Worm (Caenorhabditis elegans) whole organism, young adult: Measurements from ENCODE around the gene lips-15.

ENCODE experiments used
- B0019.2 ChIP-seq: fragments of 200-800 bp; sonication (Bioruptor generic); conservative IDR thresholded peaks from 2 replicates; pipeline ENCODE4 v1.3.6; 2022; ENCODE audit warnings: missing genetic modification reagents, missing genetic modification characterization, missing compliant biosample characterization
- F23B12.7 ChIP-seq: sonication (generic microtip); optimal IDR thresholded peaks from 2 replicates; lab custom pipeline; 2017; ENCODE audit warnings: missing genetic modification characterization, mild to moderate bottlenecking, missing compliant biosample characterization, antibody characterized with exemption, moderate library complexity; ENCODE audit not compliant: insufficient read depth
- F33H1.4 ChIP-seq: fragments of 200-800 bp; sonication (Bioruptor generic); IDR thresholded peaks from 2 replicates; pipeline ENCODE4 v1.3.6; 2022; ENCODE audit warnings: missing genetic modification reagents, missing genetic modification characterization, missing compliant biosample characterization
- F37B4.10 ChIP-seq: fragments of 200-800 bp; sonication (Bioruptor generic); IDR thresholded peaks from 2 replicates; pipeline ENCODE4 v1.3.6; 2022; ENCODE audit warnings: missing genetic modification characterization, missing compliant biosample characterization
- ama-1 ChIP-seq, 3 experiments: fragments of 150-350 bp in 1 of 3; sonication (generic microtip) in 2 of 3; optimal IDR thresholded peaks; 2 replicates each; lab custom pipeline; 2014 to 2018; ENCODE audit warnings: missing biosample characterization in 2 of 3, missing genetic modification characterization in 2 of 3, missing genetic modification reagents in 2 of 3
- athp-1 ChIP-seq: sonication (generic microtip); optimal IDR thresholded peaks from 2 replicates; lab custom pipeline; 2017; ENCODE audit warnings: mild to moderate bottlenecking, missing genetic modification characterization, missing compliant biosample characterization
- chd-7 ChIP-seq: sonication (generic microtip); optimal IDR thresholded peaks from 2 replicates; lab custom pipeline; 2016; ENCODE audit warnings: mild to moderate bottlenecking, missing genetic modification characterization, moderate library complexity, missing compliant biosample characterization
- dpff-1 ChIP-seq: sonication (generic microtip); optimal IDR thresholded peaks from 2 replicates; lab custom pipeline; 2017; ENCODE audit warnings: mild to moderate bottlenecking, missing genetic modification characterization, missing compliant biosample characterization
- gei-17 ChIP-seq: fragments of 200-800 bp; sonication (Bioruptor generic); optimal IDR thresholded peaks from 2 replicates; lab custom pipeline; 2018; ENCODE audit warnings: mild to moderate bottlenecking, missing genetic modification characterization, missing compliant biosample characterization
- him-1 ChIP-seq: sonication (generic microtip); optimal IDR thresholded peaks from 2 replicates; lab custom pipeline; 2016; ENCODE audit warnings: missing genotype, missing genetic modification reagents, missing genetic modification characterization, missing compliant biosample characterization
- hmg-1.2 ChIP-seq: fragments of 200-800 bp; sonication (Bioruptor generic); IDR thresholded peaks from 2 replicates; pipeline ENCODE4 v1.3.6; 2022; ENCODE audit warnings: missing genetic modification reagents, missing genetic modification characterization, missing compliant biosample characterization
- rec-8 ChIP-seq, 2 experiments: sonication (generic microtip); optimal IDR thresholded peaks; 2 replicates each; lab custom pipeline; 2016; ENCODE audit warnings: mild to moderate bottlenecking in 2 of 2, missing genetic modification characterization in 2 of 2, missing genetic modification reagents in 2 of 2, missing genotype in 2 of 2, missing biosample characterization in 1 of 2, missing compliant biosample characterization in 1 of 2, moderate library complexity in 1 of 2
- snpc-4 ChIP-seq, 5 experiments: fragments of 150-350 bp in 1 of 5; sonication (generic microtip) in 4 of 5; optimal IDR thresholded peaks; 2 replicates each; lab custom pipeline; 2014 to 2018; ENCODE audit warnings: missing genetic modification characterization in 5 of 5, missing biosample characterization in 3 of 5, antibody characterized with exemption in 2 of 5, mild to moderate bottlenecking in 2 of 5, missing compliant biosample characterization in 2 of 5, missing genotype in 2 of 5, moderate library complexity in 2 of 5, missing genetic modification reagents in 1 of 5
- unc-62 ChIP-seq: fragments of 150-350 bp; optimal IDR thresholded peaks from 2 replicates; lab custom pipeline; 2014; ENCODE audit warnings: missing biosample characterization, missing genetic modification reagents, missing genetic modification characterization

DNA sequence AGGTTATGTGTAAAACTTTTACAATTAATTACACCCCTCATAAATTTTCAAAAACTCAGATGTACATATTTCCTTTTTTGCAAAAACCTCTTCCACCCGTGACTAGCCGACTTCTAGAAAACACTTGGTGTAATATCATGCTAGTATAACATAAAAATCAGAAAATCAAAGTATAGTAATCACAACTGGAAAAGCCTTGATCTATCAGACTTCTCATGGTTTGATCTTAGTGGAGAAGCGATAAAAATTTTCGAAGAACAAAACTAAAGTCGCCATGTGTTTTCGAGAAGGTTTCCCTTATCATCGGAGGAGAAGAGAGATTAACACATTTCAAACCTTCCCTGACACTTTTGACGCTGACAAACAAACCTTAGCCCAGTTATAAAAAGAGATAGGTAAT is 24.4 kb downstream of the lips-15 start, which contains the start of gene nspe-5:
- TF ChIP-seq F37B4.10 (GFP tag; lab: Robert Waterston, UW): no peak
- TF ChIP-seq athp-1 (tag; lab: Kevin White, UChicago): no peak
- TF ChIP-seq him-1: no peak
- no peak for TF ChIP-seq ama-1 (optimal IDR thresholded peaks at IDR 0.05; lab: Kevin White, UChicago)
- no peak for TF ChIP-seq ama-1 (GFP tag; optimal IDR thresholded peaks at IDR 0.05; lab: Kevin White, UChicago)
- no peak for TF ChIP-seq F23B12.7 (tag; lab: Kevin White, UChicago)
- TF ChIP-seq B0019.2 (GFP tag; lab: Robert Waterston, UW): no peak
- TF ChIP-seq gei-17: no peak
- no peak for TF ChIP-seq chd-7 (tag; lab: Kevin White, UChicago)
- no peak for TF ChIP-seq snpc-4 (GFP tag; optimal IDR thresholded peaks at IDR 0.05; lab: Kevin White, UChicago)
- TF ChIP-seq snpc-4 (tag; optimal IDR thresholded peaks at IDR 0.05; lab: Kevin White, UChicago): no peak
- TF ChIP-seq hmg-1.2: no peak
- no peak for TF ChIP-seq F33H1.4 (GFP tag; lab: Robert Waterston, UW)
- TF ChIP-seq unc-62: no peak
- TF ChIP-seq dpff-1 (tag; lab: Kevin White, UChicago): no peak
- TF ChIP-seq rec-8 (tag; optimal IDR thresholded peaks at IDR 0.05; lab: Kevin White, UChicago): no peak
